Worm (Caenorhabditis elegans) whole organism, mixed stage, embryonic: ENCODE measurements around the gene R07B7.9.

ENCODE experiments used
- M03D4.4 ChIP-seq: sonication (generic microtip); optimal IDR thresholded peaks from 2 replicates; lab custom pipeline; 2017; ENCODE audit warnings: mild to moderate bottlenecking, missing genetic modification characterization, missing compliant biosample characterization
- bed-3 ChIP-seq: fragments of 200-800 bp; sonication (Bioruptor generic); optimal IDR thresholded peaks from 3 replicates; lab custom pipeline; 2018; ENCODE audit warnings: mild to moderate bottlenecking, missing genetic modification characterization, moderate library complexity, missing compliant biosample characterization
- ceh-43 ChIP-seq: fragments of 200-800 bp; sonication (Bioruptor generic); optimal IDR thresholded peaks from 2 replicates; lab custom pipeline; 2018; ENCODE audit warnings: mild to moderate bottlenecking, missing genetic modification characterization, moderate library complexity, missing compliant biosample characterization
- ces-1 ChIP-seq: fragments of 150-350 bp; optimal IDR thresholded peaks from 2 replicates; lab custom pipeline; 2014; ENCODE audit warnings: missing biosample characterization, missing genetic modification reagents, missing genetic modification characterization
- cnd-1 ChIP-seq: fragments of 200-800 bp; sonication (Bioruptor generic); optimal IDR thresholded peaks from 2 replicates; lab custom pipeline; 2018; ENCODE audit warnings: mild to moderate bottlenecking, missing genetic modification characterization, missing compliant biosample characterization
- drap-1 ChIP-seq: fragments of 200-800 bp; sonication (Bioruptor generic); optimal IDR thresholded peaks from 3 replicates; lab custom pipeline; 2018; ENCODE audit warnings: mild to moderate bottlenecking, missing genetic modification characterization, missing compliant biosample characterization
- elt-1 ChIP-seq: sonication (generic microtip); optimal IDR thresholded peaks from 2 replicates; lab custom pipeline; 2017; ENCODE audit warnings: missing genetic modification characterization, mild to moderate bottlenecking, missing compliant biosample characterization, antibody characterized with exemption, moderate library complexity, borderline replicate concordance; ENCODE audit not compliant: insufficient read depth
- elt-3 ChIP-seq: fragments of 150-350 bp; optimal IDR thresholded peaks from 2 replicates; lab custom pipeline; 2014; ENCODE audit warnings: missing biosample characterization, missing genetic modification characterization
- flh-1 ChIP-seq: fragments of 200-800 bp; sonication (Bioruptor generic); optimal IDR thresholded peaks from 2 replicates; lab custom pipeline; 2018; ENCODE audit warnings: mild to moderate bottlenecking, missing genetic modification characterization, moderate library complexity, missing compliant biosample characterization
- ham-2 ChIP-seq: fragments of 200-800 bp; sonication (Bioruptor generic); optimal IDR thresholded peaks from 2 replicates; lab custom pipeline; 2018; ENCODE audit warnings: mild to moderate bottlenecking, missing genetic modification characterization, missing compliant biosample characterization
- hlh-1 ChIP-seq: fragments of 150-350 bp; optimal IDR thresholded peaks from 2 replicates; lab custom pipeline; 2014; ENCODE audit warnings: missing biosample characterization, missing genetic modification reagents, missing genetic modification characterization
- lin-13 ChIP-seq: fragments of 150-350 bp; optimal IDR thresholded peaks from 2 replicates; lab custom pipeline; 2014; ENCODE audit warnings: missing biosample characterization, missing genetic modification characterization
- lin-32 ChIP-seq: fragments of 200-800 bp; sonication (Bioruptor generic); optimal IDR thresholded peaks from 2 replicates; lab custom pipeline; 2018; ENCODE audit warnings: mild to moderate bottlenecking, missing genetic modification characterization, missing compliant biosample characterization
- mab-5 ChIP-seq: fragments of 150-350 bp; optimal IDR thresholded peaks from 2 replicates; lab custom pipeline; 2014; ENCODE audit warnings: missing biosample characterization, missing genetic modification characterization
- mep-1 ChIP-seq: fragments of 150-350 bp; optimal IDR thresholded peaks from 2 replicates; lab custom pipeline; 2017; ENCODE audit warnings: missing biosample characterization, missing genetic modification reagents, missing genetic modification characterization, inconsistent platforms
- mls-2 ChIP-seq: sonication (generic microtip); optimal IDR thresholded peaks from 2 replicates; lab custom pipeline; 2016; ENCODE audit warnings: mild to moderate bottlenecking, missing genetic modification characterization, moderate library complexity, missing compliant biosample characterization
- nhr-12 ChIP-seq: fragments of 150-350 bp; optimal IDR thresholded peaks from 2 replicates; lab custom pipeline; 2014; ENCODE audit warnings: missing biosample characterization, missing genetic modification characterization
- nhr-2 ChIP-seq: fragments of 150-350 bp; optimal IDR thresholded peaks from 2 replicates; lab custom pipeline; 2014; ENCODE audit warnings: missing biosample characterization, missing genetic modification characterization
- nhr-237 ChIP-seq: fragments of 150-350 bp; optimal IDR thresholded peaks from 2 replicates; lab custom pipeline; 2014; ENCODE audit warnings: missing biosample characterization, missing genetic modification characterization
- nhr-28 ChIP-seq: fragments of 150-350 bp; optimal IDR thresholded peaks from 2 replicates; lab custom pipeline; 2014; ENCODE audit warnings: missing biosample characterization, missing genetic modification characterization
- nhr-76 ChIP-seq: sonication (generic microtip); optimal IDR thresholded peaks from 2 replicates; lab custom pipeline; 2017; ENCODE audit warnings: missing biosample characterization, missing genetic modification characterization
- sem-2 ChIP-seq: fragments of 200-800 bp; sonication (Bioruptor generic); optimal IDR thresholded peaks from 2 replicates; lab custom pipeline; 2018; ENCODE audit warnings: mild to moderate bottlenecking, missing genetic modification characterization, missing compliant biosample characterization
- snpc-4 ChIP-seq: fragments of 150-350 bp; optimal IDR thresholded peaks from 2 replicates; lab custom pipeline; 2014; ENCODE audit warnings: missing biosample characterization, missing genetic modification characterization
- sptf-1 ChIP-seq: sonication (generic microtip); optimal IDR thresholded peaks from 2 replicates; lab custom pipeline; 2017; ENCODE audit warnings: mild to moderate bottlenecking, missing genetic modification characterization, moderate library complexity, missing compliant biosample characterization
- tbx-8 ChIP-seq: fragments of 200-800 bp; sonication (Bioruptor generic); optimal IDR thresholded peaks from 2 replicates; lab custom pipeline; 2018; ENCODE audit warnings: mild to moderate bottlenecking, missing genetic modification characterization, moderate library complexity, missing compliant biosample characterization
- unc-39 ChIP-seq: fragments of 150-350 bp; optimal IDR thresholded peaks from 2 replicates; lab custom pipeline; 2014; ENCODE audit warnings: missing biosample characterization, missing genetic modification characterization
- unc-62 ChIP-seq: fragments of 150-350 bp; optimal IDR thresholded peaks from 2 replicates; lab custom pipeline; 2014; ENCODE audit warnings: missing biosample characterization, missing genetic modification reagents, missing genetic modification characterization
- zip-8 ChIP-seq: fragments of 150-350 bp; optimal IDR thresholded peaks from 2 replicates; lab custom pipeline; 2014; ENCODE audit warnings: missing biosample characterization, missing genetic modification characterization
- ztf-11 ChIP-seq: fragments of 150-350 bp; optimal IDR thresholded peaks from 2 replicates; lab custom pipeline; 2014; ENCODE audit warnings: missing biosample characterization, missing genetic modification characterization

Gene R07B7.9

DNA sequence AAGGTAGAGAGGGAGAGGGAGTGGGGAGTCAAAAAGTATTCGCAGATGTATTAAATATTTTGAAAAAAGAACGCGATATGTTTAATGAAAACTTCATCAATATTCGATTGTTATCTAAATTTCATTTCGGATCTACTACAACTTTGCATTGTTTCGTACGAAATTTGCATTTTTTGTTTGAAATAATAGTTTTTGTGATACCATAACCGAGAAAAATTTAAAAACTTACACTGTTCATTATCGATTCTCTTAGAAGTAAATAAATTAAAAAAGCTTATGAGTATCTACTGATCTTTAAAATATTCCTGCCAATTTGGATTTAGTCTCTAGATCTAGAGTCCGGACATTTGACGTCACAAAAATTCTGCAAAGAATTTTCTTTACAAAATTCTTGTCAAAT lies at the start of gene R07B7.9:
TSS of gene R07B7.9 (minus strand) at position 101 of the 400 bp plus-strand sequence.
- TF ChIP-seq mls-2 = no peak
- TF ChIP-seq ceh-43 (GFP tag; lab: Kevin White, UChicago) = no peak
- TF ChIP-seq nhr-12 (tag; lab: Kevin White, UChicago) = no peak
- TF ChIP-seq ztf-11 = no peak
- no peak for TF ChIP-seq zip-8 (tag; lab: Kevin White, UChicago)
- no peak for TF ChIP-seq mep-1 (tag; lab: Kevin White, UChicago)
- no peak for TF ChIP-seq ces-1
- no peak for TF ChIP-seq lin-13 (tag; lab: Kevin White, UChicago)
- no peak for TF ChIP-seq nhr-76 (tag; lab: Kevin White, UChicago)

DNA sequence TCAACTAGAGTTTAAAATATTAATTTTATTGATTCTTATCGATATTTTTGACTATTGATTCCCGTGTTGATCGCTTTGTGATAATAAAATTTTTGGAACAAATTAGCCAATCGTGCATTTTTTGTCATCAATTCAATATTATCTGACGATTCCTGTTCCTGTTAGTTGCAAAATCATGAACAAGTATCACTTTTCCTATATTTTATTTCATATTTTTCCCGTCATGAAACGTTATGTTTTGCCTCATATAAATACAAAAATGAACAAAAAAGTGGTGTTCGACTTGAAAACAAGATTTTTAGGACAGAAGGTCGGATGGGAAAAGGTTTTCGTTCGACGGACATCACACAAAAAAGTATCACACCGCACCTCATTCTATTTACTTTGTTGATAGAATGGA lies 41.1 kb upstream of the R07B7.9 start, which contains the start of gene C13C4.6:
TSS of gene C13C4.6 (plus strand) at position 301 of the 400 bp plus-strand sequence.
- no peak for TF ChIP-seq ceh-43 (GFP tag; lab: Kevin White, UChicago)
- TF ChIP-seq M03D4.4 = no peak
- no peak for TF ChIP-seq elt-3 (tag; lab: Kevin White, UChicago)
- no peak for TF ChIP-seq tbx-8 (GFP tag; lab: Kevin White, UChicago)
- no peak for TF ChIP-seq zip-8 (tag; lab: Kevin White, UChicago)
- TF ChIP-seq ztf-11 = no peak
- no peak for TF ChIP-seq nhr-237 (tag; lab: Kevin White, UChicago)
- no peak for TF ChIP-seq sem-2 (GFP tag; lab: Kevin White, UChicago)
- no peak for TF ChIP-seq lin-13 (tag; lab: Kevin White, UChicago)
- no peak for TF ChIP-seq mep-1 (tag; lab: Kevin White, UChicago)
- TF ChIP-seq nhr-2 (tag; lab: Kevin White, UChicago) = no peak
- no peak for TF ChIP-seq lin-32 (GFP tag; lab: Kevin White, UChicago)
- TF ChIP-seq ham-2 (GFP tag; lab: Kevin White, UChicago) = no peak
- TF ChIP-seq snpc-4 (tag; lab: Kevin White, UChicago) = no peak

DNA sequence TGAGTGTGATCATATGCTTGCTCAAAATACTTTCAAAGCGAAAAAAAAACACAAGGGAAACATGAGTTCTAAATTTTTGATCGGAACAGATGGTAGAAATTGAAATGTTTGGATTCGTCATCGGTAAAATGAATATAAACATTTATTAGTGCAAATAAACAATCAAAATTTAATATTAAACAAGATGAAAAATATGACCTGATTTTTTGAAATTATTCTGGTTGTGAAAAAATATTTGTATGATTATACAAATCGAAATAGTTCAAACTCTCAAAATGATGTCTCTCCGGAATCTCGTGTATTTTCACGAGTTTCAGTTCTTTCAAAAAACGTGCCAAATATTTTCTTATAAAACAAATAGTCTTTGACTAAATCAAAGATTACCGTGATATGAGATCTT lies 40.2 kb upstream of the R07B7.9 start, which contains the start of gene C13C4.7:
TSS of gene C13C4.7 (minus strand) at position 101 of the 400 bp plus-strand sequence.
- no peak for TF ChIP-seq mls-2
- no peak for TF ChIP-seq M03D4.4
- no peak for TF ChIP-seq sem-2 (GFP tag; lab: Kevin White, UChicago)
- no peak for TF ChIP-seq nhr-12 (tag; lab: Kevin White, UChicago)
- no peak for TF ChIP-seq elt-1 (tag; lab: Kevin White, UChicago)
- no peak for TF ChIP-seq ceh-43 (GFP tag; lab: Kevin White, UChicago)
- no peak for TF ChIP-seq snpc-4 (tag; lab: Kevin White, UChicago)

DNA sequence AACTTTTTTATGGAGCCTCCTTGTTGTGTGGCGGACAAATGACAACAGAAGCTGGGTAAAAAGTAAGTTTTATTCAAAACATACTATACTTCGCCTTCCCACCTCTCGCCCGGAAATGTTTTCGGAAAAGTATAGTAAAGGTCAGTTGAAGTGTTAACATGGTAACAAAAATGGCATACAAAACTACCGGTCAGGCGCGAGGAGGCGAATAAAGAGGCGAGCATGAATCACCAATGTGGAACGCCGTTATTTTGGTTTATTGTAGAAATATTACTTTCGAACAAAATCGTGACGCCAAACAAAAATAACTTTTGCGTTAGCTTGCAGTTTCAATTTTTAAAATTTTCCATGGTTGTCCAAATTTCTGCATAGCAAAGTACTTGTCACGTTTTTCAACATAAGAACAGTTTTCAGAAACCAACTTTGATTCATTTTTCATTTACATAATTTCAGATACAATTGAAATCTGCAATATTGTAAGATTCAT lies 37.4 kb upstream of the R07B7.9 start, which contains the start of gene C13C4.8:
TSS of gene C13C4.8 (plus strand) at position 437 of the 487 bp plus-strand sequence.
- TF ChIP-seq snpc-4 (tag; lab: Kevin White, UChicago) (no peak), elt-3 (tag; lab: Kevin White, UChicago) (no peak), drap-1 (GFP tag; lab: Kevin White, UChicago) (no peak), bed-3 (GFP tag; lab: Kevin White, UChicago) (no peak), unc-39 (tag; lab: Kevin White, UChicago) (no peak), zip-8 (tag; lab: Kevin White, UChicago) (no peak), lin-32 (GFP tag; lab: Kevin White, UChicago) (no peak), sptf-1 (tag; lab: Kevin White, UChicago) (no peak), mab-5 (tag; lab: Kevin White, UChicago) (no peak), elt-1 (tag; lab: Kevin White, UChicago) (no peak), sem-2 (GFP tag; lab: Kevin White, UChicago) (no peak), nhr-28 (tag; lab: Kevin White, UChicago) (no peak), nhr-12 (tag; lab: Kevin White, UChicago) (no peak), tbx-8 (GFP tag; lab: Kevin White, UChicago) (no peak), unc-62 (GFP tag; lab: Kevin White, UChicago) (no peak), cnd-1 (no peak), hlh-1 (tag; lab: Kevin White, UChicago) (no peak)
- TF ChIP-seq, all 35 proteins: peak for 0

DNA sequence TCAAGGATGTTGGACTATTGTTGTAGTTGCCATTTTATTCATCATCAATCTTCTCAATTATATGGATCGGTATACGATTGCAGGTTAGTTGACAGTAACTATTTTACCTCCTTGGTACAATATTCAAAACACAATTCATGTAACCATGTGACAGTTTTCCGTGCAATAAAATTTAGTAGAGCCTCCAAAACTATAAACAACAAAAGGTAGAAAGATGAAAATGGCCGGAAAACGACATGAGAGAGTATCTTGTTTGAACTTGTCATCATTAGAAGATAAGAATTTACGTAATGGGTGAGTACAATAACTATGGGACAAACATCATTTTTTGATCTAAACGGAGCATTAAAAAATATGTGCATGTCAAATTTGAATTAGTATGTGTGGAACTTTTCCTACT lies 35.0 kb upstream of the R07B7.9 start:
- TF ChIP-seq ces-1 (no peak), tbx-8 (GFP tag; lab: Kevin White, UChicago) (no peak), elt-1 (tag; lab: Kevin White, UChicago) (no peak), unc-39 (tag; lab: Kevin White, UChicago) (no peak), hlh-1 (tag; lab: Kevin White, UChicago) (no peak), nhr-76 (tag; lab: Kevin White, UChicago) (no peak), flh-1 (GFP tag; lab: Kevin White, UChicago) (no peak), drap-1 (GFP tag; lab: Kevin White, UChicago) (no peak)
